Fruit fly (Drosophila melanogaster): ENCODE measurements around the gene tll.

tll gene

DNA sequence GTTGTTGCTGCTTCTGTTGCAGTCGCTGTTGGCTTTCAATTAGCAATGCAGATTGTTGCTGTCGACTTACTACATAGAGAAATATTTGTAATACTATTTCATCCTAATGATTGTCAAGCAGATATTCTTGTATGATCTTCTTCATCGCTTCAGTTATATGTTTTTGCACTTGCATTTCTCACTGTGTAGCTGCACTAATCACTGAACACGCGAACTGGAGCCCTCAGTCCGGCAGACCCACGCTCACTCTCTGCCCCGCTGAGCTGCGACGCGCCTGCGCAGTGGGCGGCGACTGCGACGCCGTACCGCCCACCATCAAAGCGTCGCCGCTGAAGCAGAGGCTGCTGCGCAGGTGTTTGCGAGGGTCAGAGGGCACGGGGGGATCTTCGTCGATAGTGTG lies 22.6 kb downstream of the tll start (continued):
- TF ChIP-seq bsh (GFP tag; optimal IDR thresholded peaks at IDR 0.05) (peak in 1 of 2 experiments; percentile 37), CG2202 (tag; optimal IDR thresholded peaks at IDR 0.05) (no peak), CG15696 (tag; optimal IDR thresholded peaks at IDR 0.05) (no peak), B-H2 (GFP tag; optimal IDR thresholded peaks at IDR 0.05) (no peak), gsb-n (tag; optimal IDR thresholded peaks at IDR 0.05) (peak; percentile 21), CG17328 (GFP tag; IDR thresholded peaks at IDR 0.05) (0 out of 2 replicates have a peak, but pooled peaks have one; percentile 14), CG43689 (GFP tag; IDR thresholded peaks at IDR 0.05) (no peak), Med (GFP tag) (peak; percentile 72), amos (GFP tag; IDR thresholded peaks at IDR 0.05; ENCODE audit: partially characterized antibody) (no peak), CG15269 (tag; optimal IDR thresholded peaks at IDR 0.05) (peak; percentile 11), Mrtf (GFP tag; IDR thresholded peaks at IDR 0.05) (no peak), ken (GFP tag; IDR thresholded peaks at IDR 0.05) (peak; percentile 51; the same call in 1 of the 3 replicates), Antp (GFP tag; optimal IDR thresholded peaks at IDR 0.05) (no peak), cg (GFP tag; optimal IDR thresholded peaks at IDR 0.05) (no peak), ssp (GFP tag; IDR thresholded peaks at IDR 0.05) (peak; percentile 11; the same call in 1 of the 2 replicates), H2.0 (GFP tag; IDR thresholded peaks at IDR 0.05) (0 out of 2 replicates have a peak, but pooled peaks have one; percentile 3), CG1603 (tag; optimal IDR thresholded peaks at IDR 0.05) (peak; percentile 44), nerfin-2 (GFP tag; IDR thresholded peaks at IDR 0.05; ENCODE audit: partially characterized antibody) (no peak), Scr (GFP tag; IDR thresholded peaks at IDR 0.05; ENCODE audit: partially characterized antibody) (no peak), mam (GFP tag; optimal IDR thresholded peaks at IDR 0.05) (no peak), BEAF-32 (GFP tag; optimal IDR thresholded peaks at IDR 0.05) (no peak), Oli (tag; optimal IDR thresholded peaks at IDR 0.05) (peak; percentile 17), Xrp1 (GFP tag; IDR thresholded peaks at IDR 0.05) (no peak), CG10267 (tag; optimal IDR thresholded peaks at IDR 0.05) (no peak), Atf-2 (GFP tag; optimal IDR thresholded peaks at IDR 0.05) (no peak), nmo (GFP tag; optimal IDR thresholded peaks at IDR 0.05) (peak; percentile 4), CG4404 (GFP tag; IDR thresholded peaks at IDR 0.05) (no peak), slbo (GFP tag; IDR thresholded peaks at IDR 0.05) (peak; percentile 34; the same call in 1 of the 2 replicates), oc (tag; optimal IDR thresholded peaks at IDR 0.05) (peak; percentile 57), CG11695 (GFP tag; IDR thresholded peaks at IDR 0.05) (no peak), CG3281 (GFP tag; optimal IDR thresholded peaks at IDR 0.05) (no peak), CG13424 (tag; optimal IDR thresholded peaks at IDR 0.05) (peak; percentile 1), grau (tag; optimal IDR thresholded peaks at IDR 0.05) (peak; percentile 25), CG10979 (tag; optimal IDR thresholded peaks at IDR 0.05) (peak; percentile 28), ato (GFP tag; IDR thresholded peaks at IDR 0.05; ENCODE audit: partially characterized antibody) (no peak), Dek (tag; optimal IDR thresholded peaks at IDR 0.05) (no peak), dysf (GFP tag; IDR thresholded peaks at IDR 0.05) (peak; percentile 34; the same call in 1 of the 3 replicates), CG18764 (GFP tag; optimal IDR thresholded peaks at IDR 0.05) (no peak), CG1024 (GFP tag; IDR thresholded peaks at IDR 0.05) (peak; percentile 21; the same call in 1 of the 2 replicates), sens (GFP tag) (peak; percentile 74), Ets65A (GFP tag) (peak; percentile 62), Sox102F (GFP tag; optimal IDR thresholded peaks at IDR 0.05) (peak; percentile 41), fru (optimal IDR thresholded peaks at IDR 0.05) (no peak), mirr (GFP tag; optimal IDR thresholded peaks at IDR 0.05) (no peak), cato (GFP tag; optimal IDR thresholded peaks at IDR 0.05; ENCODE audit: borderline replicate concordance) (no peak), CrebB (tag; optimal IDR thresholded peaks at IDR 0.05) (no peak), klu (GFP tag; IDR thresholded peaks at IDR 0.05) (no peak), CG12104 (GFP tag; optimal IDR thresholded peaks at IDR 0.05) (no peak), CG2120 (GFP tag; optimal IDR thresholded peaks at IDR 0.05) (no peak), CG12659 (GFP tag; optimal IDR thresholded peaks at IDR 0.05) (no peak), Ptx1 (GFP tag; IDR thresholded peaks at IDR 0.05) (peak; percentile 58; the same call in 1 of the 2 replicates)
